Worm (Caenorhabditis elegans) whole organism, L3 larva: ENCODE data around the gene F09E5.11.

Source experiments
- R02D3.7 ChIP-seq: fragments of 150-350 bp; optimal IDR thresholded peaks from 2 replicates; lab custom pipeline; 2014; ENCODE audit warnings: missing biosample characterization, missing genetic modification characterization
- aly-2 ChIP-seq: fragments of 150-350 bp; optimal IDR thresholded peaks from 2 replicates; lab custom pipeline; 2014; ENCODE audit warnings: missing biosample characterization, missing genetic modification characterization
- ceh-16 ChIP-seq: sonication (generic microtip); optimal IDR thresholded peaks from 2 replicates; lab custom pipeline; 2017; ENCODE audit warnings: missing biosample characterization, missing genetic modification characterization
- ceh-28 ChIP-seq: fragments of 150-350 bp; optimal IDR thresholded peaks from 2 replicates; lab custom pipeline; 2014; ENCODE audit warnings: missing biosample characterization, missing genetic modification reagents, missing genetic modification characterization
- ceh-9 ChIP-seq: sonication (generic microtip); optimal IDR thresholded peaks from 2 replicates; lab custom pipeline; 2018; ENCODE audit warnings: missing biosample characterization, missing genetic modification characterization
- egl-27 ChIP-seq: sonication (generic microtip); optimal IDR thresholded peaks from 4 replicates; lab custom pipeline; 2017; ENCODE audit warnings: missing biosample characterization, missing genetic modification reagents, missing genetic modification characterization
- elt-2 ChIP-seq: sonication (generic microtip); optimal IDR thresholded peaks from 2 replicates; lab custom pipeline; 2016; ENCODE audit warnings: missing genetic modification reagents, mild to moderate bottlenecking, missing genetic modification characterization, missing compliant biosample characterization
- elt-3 ChIP-seq, 3 experiments: fragments of 150-350 bp in 1 of 3; sonication (generic microtip) in 2 of 3; optimal IDR thresholded peaks; 2 replicates in 2 of 3; 4 replicates in 1 of 3; lab custom pipeline; 2014 to 2017; ENCODE audit warnings: missing biosample characterization in 3 of 3, missing genetic modification characterization in 3 of 3
- eor-1 ChIP-seq, 2 experiments: fragments of 150-350 bp; optimal IDR thresholded peaks; 2 replicates each; lab custom pipeline; 2014 to 2018; ENCODE audit warnings: missing biosample characterization in 2 of 2, missing genetic modification characterization in 2 of 2
- fkh-10 ChIP-seq: sonication (generic microtip); optimal IDR thresholded peaks from 2 replicates; lab custom pipeline; 2017; ENCODE audit warnings: missing biosample characterization, missing genetic modification reagents, missing genetic modification characterization
- fkh-2 ChIP-seq: fragments of 150-350 bp; optimal IDR thresholded peaks from 2 replicates; lab custom pipeline; 2014; ENCODE audit warnings: missing biosample characterization, missing genetic modification reagents, missing genetic modification characterization
- fos-1 ChIP-seq: fragments of 150-350 bp; optimal IDR thresholded peaks from 2 replicates; lab custom pipeline; 2014; ENCODE audit warnings: missing biosample characterization, missing genetic modification characterization
- hmg-11 ChIP-seq: sonication (generic microtip); optimal IDR thresholded peaks from 2 replicates; lab custom pipeline; 2016; ENCODE audit warnings: missing genetic modification characterization, missing compliant biosample characterization
- jun-1 ChIP-seq: fragments of 150-350 bp; optimal IDR thresholded peaks from 2 replicates; lab custom pipeline; 2014; ENCODE audit warnings: missing biosample characterization, missing genetic modification reagents, missing genetic modification characterization
- lin-15B ChIP-seq: fragments of 150-350 bp; optimal IDR thresholded peaks from 2 replicates; lab custom pipeline; 2014; ENCODE audit warnings: missing biosample characterization, missing genetic modification characterization
- lin-39 ChIP-seq: fragments of 150-350 bp; optimal IDR thresholded peaks from 2 replicates; lab custom pipeline; 2018; ENCODE audit warnings: missing biosample characterization, missing genetic modification reagents, missing genetic modification characterization
- lsy-12 ChIP-seq: sonication (generic microtip); optimal IDR thresholded peaks from 2 replicates; lab custom pipeline; 2016; ENCODE audit warnings: mild to moderate bottlenecking, missing genetic modification characterization, missing compliant biosample characterization
- mdl-1 ChIP-seq: fragments of 150-350 bp; optimal IDR thresholded peaks from 2 replicates; lab custom pipeline; 2014; ENCODE audit warnings: missing biosample characterization, missing genetic modification characterization
- mml-1 ChIP-seq: fragments of 150-350 bp; sonication (generic microtip); optimal IDR thresholded peaks from 3 replicates; lab custom pipeline; 2014; ENCODE audit warnings: missing biosample characterization, missing genetic modification characterization
- nfya-1 ChIP-seq: sonication (generic microtip); optimal IDR thresholded peaks from 2 replicates; lab custom pipeline; 2017; ENCODE audit warnings: missing genetic modification characterization, mild to moderate bottlenecking, missing compliant biosample characterization, antibody characterized with exemption, moderate library complexity; ENCODE audit not compliant: insufficient read depth
- nhr-11 ChIP-seq: fragments of 150-350 bp; optimal IDR thresholded peaks from 2 replicates; lab custom pipeline; 2014; ENCODE audit warnings: missing biosample characterization, missing genetic modification characterization
- nhr-237 ChIP-seq: fragments of 150-350 bp; optimal IDR thresholded peaks from 2 replicates; lab custom pipeline; 2014; ENCODE audit warnings: missing biosample characterization, missing genetic modification characterization
- nhr-25 ChIP-seq: sonication (generic microtip); optimal IDR thresholded peaks from 2 replicates; lab custom pipeline; 2017; ENCODE audit warnings: missing biosample characterization, missing genetic modification characterization
- nhr-28 ChIP-seq: fragments of 150-350 bp; optimal IDR thresholded peaks from 2 replicates; lab custom pipeline; 2014; ENCODE audit warnings: missing biosample characterization, missing genetic modification characterization
- nhr-76 ChIP-seq: fragments of 150-350 bp; sonication (generic microtip); optimal IDR thresholded peaks from 5 replicates; lab custom pipeline; 2014; ENCODE audit warnings: missing biosample characterization, missing genetic modification characterization
- pha-4 ChIP-seq: fragments of 150-350 bp; optimal IDR thresholded peaks from 2 replicates; lab custom pipeline; 2014; ENCODE audit warnings: missing biosample characterization, missing genetic modification reagents, missing genetic modification characterization
- pqm-1 ChIP-seq: fragments of 150-350 bp; optimal IDR thresholded peaks from 2 replicates; lab custom pipeline; 2017; ENCODE audit warnings: missing biosample characterization, missing genetic modification characterization, inconsistent platforms
- sea-2 ChIP-seq: fragments of 150-350 bp; sonication (generic microtip); optimal IDR thresholded peaks from 4 replicates; lab custom pipeline; 2014; ENCODE audit warnings: missing biosample characterization, missing genetic modification reagents, missing genetic modification characterization
- skn-1 ChIP-seq: fragments of 150-350 bp; optimal IDR thresholded peaks from 2 replicates; lab custom pipeline; 2014; ENCODE audit warnings: missing biosample characterization, missing genetic modification characterization
- snpc-4 ChIP-seq: fragments of 150-350 bp; optimal IDR thresholded peaks from 2 replicates; lab custom pipeline; 2014; ENCODE audit warnings: missing biosample characterization, missing genetic modification characterization
- unc-39 ChIP-seq: sonication (generic microtip); optimal IDR thresholded peaks from 4 replicates; lab custom pipeline; 2017; ENCODE audit warnings: missing biosample characterization, missing genetic modification characterization
- unc-62 ChIP-seq: fragments of 150-350 bp; sonication (generic microtip); optimal IDR thresholded peaks from 4 replicates; lab custom pipeline; 2014; ENCODE audit warnings: missing biosample characterization, missing genetic modification reagents, missing genetic modification characterization
- zag-1 ChIP-seq: fragments of 150-350 bp; optimal IDR thresholded peaks from 2 replicates; lab custom pipeline; 2014; ENCODE audit warnings: missing biosample characterization, missing genetic modification characterization

Gene F09E5.11

ce11 chrII:5407548-5407947, 49.6 kb upstream of the F09E5.11 start, which contains the start of gene clec-141:
clec-141 (minus strand) TSS chrII:5407648.
- TF ChIP-seq mml-1 (tag; lab: Kevin White, UChicago) (no peak), unc-39 (tag; lab: Kevin White, UChicago) (no peak), fkh-10 (GFP tag; lab: Kevin White, UChicago) (no peak), ceh-9 (tag; lab: Kevin White, UChicago) (no peak), mdl-1 (tag; lab: Kevin White, UChicago) (no peak), nhr-28 (tag; lab: Kevin White, UChicago) (no peak), skn-1 (tag; lab: Kevin White, UChicago) (no peak)

- TF ChIP-seq snpc-4 (tag; lab: Kevin White, UChicago) (no peak), lsy-12 (tag; lab: Kevin White, UChicago) (no peak), fos-1 (no peak), elt-2 (peak; percentile 40), nhr-11 (tag; lab: Kevin White, UChicago) (no peak), mml-1 (tag; lab: Kevin White, UChicago) (no peak), hmg-11 (tag; lab: Kevin White, UChicago) (peak; percentile 30), pha-4 (tag; lab: Kevin White, UChicago) (peak; percentile 50), nhr-237 (tag; lab: Kevin White, UChicago) (no peak), unc-62 (GFP tag; lab: Kevin White, UChicago) (no peak), lin-39 (no peak), pqm-1 (tag; lab: Kevin White, UChicago) (no peak), unc-39 (tag; lab: Kevin White, UChicago) (no peak), elt-3 (tag; optimal IDR thresholded peaks at IDR 0.05; lab: Kevin White, UChicago) (no peak), eor-1 (tag; optimal IDR thresholded peaks at IDR 0.05; lab: Kevin White, UChicago) (no peak), nhr-28 (tag; lab: Kevin White, UChicago) (no peak), zag-1 (tag; lab: Kevin White, UChicago) (no peak), fkh-2 (tag; lab: Kevin White, UChicago) (no peak), ceh-16 (tag; lab: Kevin White, UChicago) (no peak), egl-27 (tag; lab: Kevin White, UChicago) (no peak), sea-2 (GFP tag; lab: Kevin White, UChicago) (no peak), ceh-28 (tag; lab: Kevin White, UChicago) (no peak), R02D3.7 (tag; lab: Kevin White, UChicago) (no peak)
- TF ChIP-seq, all 47 proteins: peak for 3
Measured at ce11 chrII:5399201-5399600, 41.2 kb upstream of the F09E5.11 start, which contains the start of gene mog-5. mog-5 (plus strand) TSS chrII:5399538.

ce11 chrII:5398779-5399178, 40.8 kb upstream of the F09E5.11 start, which contains the start of gene fbxl-3:
fbxl-3 (minus strand) TSS chrII:5398902.
- TF ChIP-seq snpc-4 (tag; lab: Kevin White, UChicago) = no peak
- peak; percentile 22 for TF ChIP-seq hmg-11 (tag; lab: Kevin White, UChicago)
- TF ChIP-seq lin-15B (tag; lab: Kevin White, UChicago) = no peak
- no peak for TF ChIP-seq unc-62 (GFP tag; lab: Kevin White, UChicago)

- no peak for TF ChIP-seq R02D3.7 (tag; lab: Kevin White, UChicago)
- no peak for TF ChIP-seq nhr-28 (tag; lab: Kevin White, UChicago)
- no peak for TF ChIP-seq lsy-12 (tag; lab: Kevin White, UChicago)
- no peak for TF ChIP-seq elt-2
- no peak for TF ChIP-seq nhr-25
- no peak for TF ChIP-seq nhr-76
- TF ChIP-seq aly-2 = no peak
- no peak for TF ChIP-seq nfya-1 (tag; lab: Kevin White, UChicago)
- no peak for TF ChIP-seq mml-1 (tag; lab: Kevin White, UChicago)
- no peak for TF ChIP-seq jun-1 (tag; lab: Kevin White, UChicago)
- TF ChIP-seq ceh-28 (tag; lab: Kevin White, UChicago) = no peak
- no peak for TF ChIP-seq fos-1
- no peak for TF ChIP-seq fkh-2 (tag; lab: Kevin White, UChicago)
- TF ChIP-seq nhr-11 (tag; lab: Kevin White, UChicago) = no peak
Measured at ce11 chrII:5395594-5395993, 37.6 kb upstream of the F09E5.11 start, which contains the start of gene pink-1. pink-1 (minus strand) TSS chrII:5395694.

- no peak for TF ChIP-seq R02D3.7 (tag; lab: Kevin White, UChicago)
Measured at ce11 chrII:5393090-5393489, 35.1 kb upstream of the F09E5.11 start, which contains the start of gene brap-2. brap-2 (minus strand) TSS chrII:5393190.
